Fruit fly (Drosophila melanogaster) whole organism, adult: ENCODE measurements around the gene Tep2.

Experiments used
- CG11617 ChIP-seq: fragments of 200-800 bp; sonication (Bioruptor generic); optimal IDR thresholded peaks from 2 replicates; lab custom pipeline; 2017; ENCODE audit warnings: mild to moderate bottlenecking, missing biosample characterization, missing genetic modification reagents, missing genetic modification characterization
- CG12768 ChIP-seq: fragments of 200-800 bp; sonication (Bioruptor generic); optimal IDR thresholded peaks from 2 replicates; lab custom pipeline; 2017; ENCODE audit warnings: missing biosample characterization, missing genetic modification characterization, mild to moderate bottlenecking, moderate library complexity, missing genetic modification reagents
- CG1620 ChIP-seq: fragments of 200-800 bp; sonication (Bioruptor generic); optimal IDR thresholded peaks from 2 replicates; lab custom pipeline; 2016; ENCODE audit warnings: missing biosample characterization, missing genetic modification characterization
- CG33017 ChIP-seq: fragments of 200-800 bp; sonication (Bioruptor generic); optimal IDR thresholded peaks from 2 replicates; lab custom pipeline; 2018; ENCODE audit warnings: missing biosample characterization, mild to moderate bottlenecking, missing genetic modification characterization, moderate library complexity
- CG5204 ChIP-seq: fragments of 200-800 bp; sonication (Bioruptor generic); optimal IDR thresholded peaks from 2 replicates; lab custom pipeline; 2016; ENCODE audit warnings: missing biosample characterization, missing genetic modification characterization
- CG7045 ChIP-seq: fragments of 200-800 bp; sonication (Bioruptor generic); optimal IDR thresholded peaks from 2 replicates; lab custom pipeline; 2017; ENCODE audit warnings: missing biosample characterization, mild to moderate bottlenecking, missing genetic modification characterization
- CG7101 ChIP-seq: fragments of 200-800 bp; sonication (Bioruptor generic); optimal IDR thresholded peaks from 2 replicates; lab custom pipeline; 2018; ENCODE audit warnings: missing biosample characterization, mild to moderate bottlenecking, missing genetic modification characterization, moderate library complexity
- Clk ChIP-seq: fragments of 200-800 bp; sonication (Bioruptor generic); optimal IDR thresholded peaks from 2 replicates; lab custom pipeline; 2017; ENCODE audit warnings: missing biosample characterization, missing genetic modification characterization
- Crg-1 ChIP-seq: fragments of 200-800 bp; sonication (Bioruptor generic); optimal IDR thresholded peaks from 2 replicates; lab custom pipeline; 2016; ENCODE audit warnings: missing biosample characterization, missing genetic modification characterization
- Hr96 ChIP-seq: fragments of 200-800 bp; sonication (Bioruptor generic); optimal IDR thresholded peaks from 2 replicates; lab custom pipeline; 2016; ENCODE audit warnings: missing biosample characterization, missing genetic modification characterization
- Mnt ChIP-seq: fragments of 200-800 bp; sonication (Bioruptor generic); optimal IDR thresholded peaks from 2 replicates; lab custom pipeline; 2016; ENCODE audit warnings: missing biosample characterization, mild to moderate bottlenecking, missing genetic modification characterization
- bab1 ChIP-seq: fragments of 200-800 bp; sonication (Bioruptor generic); optimal IDR thresholded peaks from 3 replicates; lab custom pipeline; 2019; ENCODE audit warnings: missing biosample characterization, mild to moderate bottlenecking, missing genetic modification characterization, moderate library complexity
- cic ChIP-seq: fragments of 200-800 bp; sonication (Bioruptor generic); optimal IDR thresholded peaks from 2 replicates; lab custom pipeline; 2017; ENCODE audit warnings: missing biosample characterization, mild to moderate bottlenecking, missing genetic modification characterization, moderate library complexity
- cnc ChIP-seq, 2 experiments: fragments of >200 bp; optimal IDR thresholded peaks; 2 replicates each; lab custom pipeline; 2017
- pad ChIP-seq: fragments of 200-800 bp; sonication (Bioruptor generic); optimal IDR thresholded peaks from 3 replicates; lab custom pipeline; 2017; ENCODE audit warnings: missing biosample characterization, missing genetic modification characterization, mild to moderate bottlenecking, moderate library complexity, missing genetic modification reagents
- tj ChIP-seq: fragments of 200-800 bp; sonication (Bioruptor generic); optimal IDR thresholded peaks from 3 replicates; lab custom pipeline; 2017; ENCODE audit warnings: missing biosample characterization, mild to moderate bottlenecking, missing genetic modification characterization, moderate library complexity
- toe ChIP-seq: fragments of 200-800 bp; sonication (Bioruptor generic); optimal IDR thresholded peaks from 2 replicates; lab custom pipeline; 2016; ENCODE audit warnings: missing biosample characterization, missing genetic modification characterization

The Tep2 gene

DNA sequence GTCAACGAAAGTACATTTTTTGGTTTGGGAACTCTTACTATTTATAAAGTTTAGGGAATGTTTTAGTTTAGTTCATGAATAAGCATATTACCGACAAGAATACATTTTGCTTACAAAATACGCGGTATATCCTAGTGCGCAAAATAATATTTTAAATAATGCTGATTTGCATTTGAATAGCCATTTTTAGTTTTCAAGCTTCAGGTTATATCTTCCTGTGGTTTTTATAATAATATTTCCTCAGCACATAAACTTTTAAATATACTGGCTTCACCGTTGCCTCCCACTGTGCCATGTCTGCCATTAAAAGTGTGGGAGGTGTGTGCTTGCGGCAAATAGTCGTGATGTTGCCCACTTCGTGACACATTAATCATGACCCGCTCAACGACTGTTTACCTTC, 41.3 kb downstream of the Tep2 start:
- TF ChIP-seq CG1620 (GFP tag; lab: Kevin White, UChicago) (no peak), tj (GFP tag; lab: Kevin White, UChicago) (no peak), cic (GFP tag; lab: Kevin White, UChicago) (no peak), CG7101 (no peak), cnc (optimal IDR thresholded peaks at IDR 0.05; lab: Kevin White, UChicago) (no peak), CG5204 (no peak), bab1 (GFP tag; lab: Kevin White, UChicago) (no peak), CG7045 (GFP tag; lab: Kevin White, UChicago) (no peak), Mnt (GFP tag; lab: Kevin White, UChicago) (no peak), Crg-1 (GFP tag; lab: Kevin White, UChicago) (no peak), CG11617 (GFP tag; lab: Kevin White, UChicago) (no peak), pad (GFP tag; lab: Kevin White, UChicago) (no peak), Hr96 (no peak), CG33017 (tag; lab: Kevin White, UChicago) (no peak), Clk (GFP tag; lab: Kevin White, UChicago) (no peak), toe (GFP tag; lab: Kevin White, UChicago) (no peak), CG12768 (GFP tag; lab: Kevin White, UChicago) (no peak)

dm6 chr2L:7659561-7659960, 41.8 kb downstream of the Tep2 start:
- peak; percentile 54 for TF ChIP-seq pad (GFP tag; lab: Kevin White, UChicago)
- TF ChIP-seq CG33017 (tag; lab: Kevin White, UChicago): no peak
